Worm (Caenorhabditis elegans) whole organism, L3 larva: ENCODE results near the gene srt-22.

ENCODE experiments used
- ceh-28 ChIP-seq: fragments of 150-350 bp; optimal IDR thresholded peaks from 2 replicates; lab custom pipeline; 2014; ENCODE audit warnings: missing biosample characterization, missing genetic modification reagents, missing genetic modification characterization
- fos-1 ChIP-seq: fragments of 150-350 bp; optimal IDR thresholded peaks from 2 replicates; lab custom pipeline; 2014; ENCODE audit warnings: missing biosample characterization, missing genetic modification characterization
- nhr-237 ChIP-seq: fragments of 150-350 bp; optimal IDR thresholded peaks from 2 replicates; lab custom pipeline; 2014; ENCODE audit warnings: missing biosample characterization, missing genetic modification characterization
- nhr-28 ChIP-seq: fragments of 150-350 bp; optimal IDR thresholded peaks from 2 replicates; lab custom pipeline; 2014; ENCODE audit warnings: missing biosample characterization, missing genetic modification characterization
- nhr-77 ChIP-seq: fragments of 150-350 bp; optimal IDR thresholded peaks from 2 replicates; lab custom pipeline; 2014; ENCODE audit warnings: missing biosample characterization, missing genetic modification characterization

ce11 chrV:15306745-15307144, 9.0 kb downstream of the srt-22 start, which contains the start of gene T26H8.4:
- TF ChIP-seq ceh-28 (tag; lab: Kevin White, UChicago) (no peak), nhr-28 (tag; lab: Kevin White, UChicago) (no peak), nhr-77 (no peak), fos-1 (tag; lab: Kevin White, UChicago) (no peak), nhr-237 (tag; lab: Kevin White, UChicago) (no peak)
